Fruit fly (Drosophila melanogaster): ENCODE results near the gene SNF4Agamma.

The SNF4Agamma gene

DNA sequence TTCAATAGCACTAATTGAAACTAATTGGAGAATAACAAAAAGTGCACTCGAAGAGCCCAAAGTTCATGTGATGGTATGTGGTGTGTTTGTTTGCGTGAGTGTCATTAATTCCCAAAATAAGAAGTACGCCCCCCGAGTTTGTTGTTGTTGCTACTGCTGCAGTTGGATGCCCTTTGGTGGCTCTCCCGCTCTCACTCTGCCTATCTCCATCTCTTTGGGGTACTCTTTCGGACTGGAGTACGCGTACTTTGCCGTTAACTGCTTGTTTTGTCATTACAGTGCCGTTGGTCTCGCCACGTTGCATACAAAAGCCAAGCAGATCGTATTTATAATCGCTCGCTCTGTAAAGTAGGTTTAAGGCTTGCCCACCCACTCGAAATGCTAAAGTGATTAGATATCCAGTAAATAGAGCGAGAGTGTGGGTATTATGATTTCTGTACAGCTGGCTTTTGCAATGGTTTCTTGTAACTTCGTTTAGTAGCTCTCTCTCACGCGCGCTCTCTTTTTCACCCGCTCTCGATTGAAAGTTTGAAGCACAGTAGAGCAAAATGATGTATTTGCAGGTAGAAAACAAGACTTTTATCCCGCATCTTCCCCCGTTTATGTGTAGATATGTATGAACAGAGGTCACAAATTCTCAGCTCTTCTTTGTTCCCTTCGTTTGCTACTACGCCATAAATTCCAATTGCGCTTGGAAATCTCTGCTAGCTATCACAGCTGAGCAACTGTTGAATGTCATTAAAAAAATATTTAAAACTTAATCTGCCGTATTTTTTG lies 28.4 kb upstream of the SNF4Agamma start (continued):
- peak; percentile 47 for TF ChIP-seq CG34406 (GFP tag; optimal IDR thresholded peaks at IDR 0.05)
- peak; percentile 89 for TF ChIP-seq svp (GFP tag)
- TF ChIP-seq CG6792 (GFP tag; optimal IDR thresholded peaks at IDR 0.05) = peak; percentile 23
- TF ChIP-seq Sox14 (GFP tag; optimal IDR thresholded peaks at IDR 0.05) = peak; percentile 80
- TF ChIP-seq CG4318 (GFP tag; optimal IDR thresholded peaks at IDR 0.05) = peak; percentile 42
- TF ChIP-seq Smox (GFP tag; optimal IDR thresholded peaks at IDR 0.05) = peak; percentile 54
- TF ChIP-seq achi (GFP tag; optimal IDR thresholded peaks at IDR 0.05) = peak; percentile 39
- TF ChIP-seq CG6163 (GFP tag; IDR thresholded peaks at IDR 0.05) = 0 out of 3 replicates have a peak, but pooled peaks have one; percentile 25
- TF ChIP-seq dac (GFP tag; optimal IDR thresholded peaks at IDR 0.05) = peak; percentile 41
- peak; percentile 78 for TF ChIP-seq CG32006 (GFP tag; optimal IDR thresholded peaks at IDR 0.05)

DNA sequence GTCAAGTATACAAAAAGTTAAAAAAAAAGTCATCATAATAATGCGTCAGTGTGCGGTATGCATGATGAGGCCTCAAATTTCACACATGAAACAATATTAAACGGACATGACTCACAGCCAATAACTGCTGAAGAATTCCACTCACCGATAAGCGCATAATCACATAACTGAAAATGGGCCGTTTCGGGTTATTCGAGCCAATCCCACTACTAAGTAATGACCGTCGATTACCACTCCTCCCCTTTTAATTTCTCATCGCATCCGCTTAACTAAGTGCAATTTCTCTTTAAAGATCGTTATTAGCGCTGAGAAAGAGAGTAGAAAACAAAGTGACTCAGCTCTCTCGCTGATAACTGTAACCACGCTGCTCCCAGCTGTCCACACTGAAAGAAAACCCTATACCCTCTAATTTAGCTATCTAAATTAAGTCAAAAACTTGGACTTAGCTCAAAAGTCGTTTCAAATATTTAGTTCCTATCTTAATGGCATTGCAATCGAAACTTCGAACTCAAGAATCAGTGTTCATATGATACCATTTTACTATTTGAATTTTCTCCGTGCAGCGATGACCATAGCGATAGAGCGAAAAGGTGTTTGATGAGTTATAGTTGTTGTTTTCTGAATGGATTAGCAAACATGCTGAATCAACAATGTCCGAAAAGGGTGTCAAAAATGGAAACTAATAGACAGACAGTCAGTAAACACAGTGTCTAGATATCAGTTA lies 27.6 kb upstream of the SNF4Agamma start:
- TF ChIP-seq Eip78C (GFP tag) (peak; percentile 95), CG11762 (GFP tag; optimal IDR thresholded peaks at IDR 0.05; ENCODE audit: insufficient read depth) (peak; percentile 58), CG4318 (GFP tag; optimal IDR thresholded peaks at IDR 0.05) (no peak), Ets96B (tag; optimal IDR thresholded peaks at IDR 0.05) (peak; percentile 65), CG11902 (GFP tag; optimal IDR thresholded peaks at IDR 0.05) (peak; percentile 25), CG34406 (GFP tag; optimal IDR thresholded peaks at IDR 0.05) (peak; percentile 64), CG6276 (GFP tag; optimal IDR thresholded peaks at IDR 0.05) (no peak), Hr39 (GFP tag; optimal IDR thresholded peaks at IDR 0.05) (peak; percentile 70), CG6808 (GFP tag; optimal IDR thresholded peaks at IDR 0.05) (no peak), net (GFP tag; optimal IDR thresholded peaks at IDR 0.05) (peak; percentile 78), Lpt (GFP tag; optimal IDR thresholded peaks at IDR 0.05) (peak; percentile 64), fd85E (GFP tag; optimal IDR thresholded peaks at IDR 0.05) (no peak), achi (GFP tag; optimal IDR thresholded peaks at IDR 0.05) (peak; percentile 75), Sox102F (GFP tag; optimal IDR thresholded peaks at IDR 0.05) (no peak), CG15336 (GFP tag; IDR thresholded peaks at IDR 0.05) (peak; percentile 93), CG8119 (GFP tag; IDR thresholded peaks at IDR 0.05) (peak; percentile 90), Eip93F (GFP tag; optimal IDR thresholded peaks at IDR 0.05) (no peak), eg (GFP tag; IDR thresholded peaks at IDR 0.05) (peak; percentile 89), Eip75B (GFP tag; optimal IDR thresholded peaks at IDR 0.05) (peak; percentile 76), cyc (GFP tag; optimal IDR thresholded peaks at IDR 0.05) (peak; percentile 70), lz (GFP tag; optimal IDR thresholded peaks at IDR 0.05) (peak; percentile 63), Gug (GFP tag; IDR thresholded peaks at IDR 0.05) (peak; percentile 67), CG3919 (GFP tag; optimal IDR thresholded peaks at IDR 0.05) (no peak), CG10631 (GFP tag; optimal IDR thresholded peaks at IDR 0.05) (peak; percentile 50), vri (GFP tag; optimal IDR thresholded peaks at IDR 0.05) (peak; percentile 67), pdm3 (GFP tag; optimal IDR thresholded peaks at IDR 0.05) (no peak), CG6854 (GFP tag; optimal IDR thresholded peaks at IDR 0.05) (no peak), ss (GFP tag; optimal IDR thresholded peaks at IDR 0.05) (no peak), CG16779 (tag; optimal IDR thresholded peaks at IDR 0.05) (no peak), salr (GFP tag; optimal IDR thresholded peaks at IDR 0.05) (peak; percentile 51 to 66), CG31627 (GFP tag; optimal IDR thresholded peaks at IDR 0.05) (peak; percentile 50), topi (GFP tag; optimal IDR thresholded peaks at IDR 0.05) (peak; percentile 53), dsx (GFP tag; optimal IDR thresholded peaks at IDR 0.05; ENCODE audit: poor library complexity, severe bottlenecking) (peak; percentile 25), CG9139 (GFP tag; optimal IDR thresholded peaks at IDR 0.05) (no peak), Sox14 (GFP tag; optimal IDR thresholded peaks at IDR 0.05) (peak; percentile 72), CG6792 (GFP tag; optimal IDR thresholded peaks at IDR 0.05) (peak; percentile 66), CG10669 (GFP tag; optimal IDR thresholded peaks at IDR 0.05) (no peak), esn (GFP tag; optimal IDR thresholded peaks at IDR 0.05) (peak; percentile 70), Met (GFP tag; optimal IDR thresholded peaks at IDR 0.05) (no peak), fkh (GFP tag; optimal IDR thresholded peaks at IDR 0.05) (peak; percentile 96), CG1621 (tag; optimal IDR thresholded peaks at IDR 0.05) (peak; percentile 57), CG32006 (GFP tag; optimal IDR thresholded peaks at IDR 0.05) (peak; percentile 84)
